Worm (Caenorhabditis elegans): Measurements from ENCODE around the gene argk-1.

Gene argk-1

DNA sequence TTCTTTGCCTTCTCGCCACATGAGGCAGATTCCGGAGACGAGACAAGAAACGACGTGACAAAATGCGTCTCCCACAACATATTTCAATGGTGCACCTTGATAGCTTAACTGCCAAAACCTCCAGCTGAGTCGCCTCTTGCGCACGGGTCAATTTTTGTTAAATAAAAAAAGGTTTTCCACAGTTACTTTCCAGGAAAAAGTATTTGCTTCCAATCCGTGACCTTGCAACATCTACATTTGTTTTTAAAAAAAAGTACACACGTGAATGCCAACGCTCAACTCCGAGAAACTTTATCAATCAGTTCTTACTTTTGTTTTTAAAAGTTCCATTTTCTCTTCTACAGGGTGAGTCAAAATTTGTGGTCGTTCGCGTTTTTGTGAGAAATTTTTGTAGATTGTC is 9.4 kb upstream of the argk-1 start, which contains the start of gene F22B8.7:
Gene F22B8.7, plus strand, starts transcription at position 301 of the 400 bp plus-strand sequence.
- TF ChIP-seq unc-62 (GFP tag; optimal IDR thresholded peaks at IDR 0.05) (no peak), mep-1 (tag; optimal IDR thresholded peaks at IDR 0.05) (no peak), flh-1 (GFP tag; optimal IDR thresholded peaks at IDR 0.05) (no peak), mab-5 (tag; optimal IDR thresholded peaks at IDR 0.05) (no peak), M03D4.4 (tag; optimal IDR thresholded peaks at IDR 0.05) (no peak), nhr-76 (tag; optimal IDR thresholded peaks at IDR 0.05) (no peak), drap-1 (GFP tag; optimal IDR thresholded peaks at IDR 0.05) (no peak), ceh-83 (GFP tag; optimal IDR thresholded peaks at IDR 0.05) (no peak), zip-8 (tag; optimal IDR thresholded peaks at IDR 0.05) (no peak), nhr-2 (tag; optimal IDR thresholded peaks at IDR 0.05) (no peak), ztf-11 (tag; optimal IDR thresholded peaks at IDR 0.05) (no peak)

DNA sequence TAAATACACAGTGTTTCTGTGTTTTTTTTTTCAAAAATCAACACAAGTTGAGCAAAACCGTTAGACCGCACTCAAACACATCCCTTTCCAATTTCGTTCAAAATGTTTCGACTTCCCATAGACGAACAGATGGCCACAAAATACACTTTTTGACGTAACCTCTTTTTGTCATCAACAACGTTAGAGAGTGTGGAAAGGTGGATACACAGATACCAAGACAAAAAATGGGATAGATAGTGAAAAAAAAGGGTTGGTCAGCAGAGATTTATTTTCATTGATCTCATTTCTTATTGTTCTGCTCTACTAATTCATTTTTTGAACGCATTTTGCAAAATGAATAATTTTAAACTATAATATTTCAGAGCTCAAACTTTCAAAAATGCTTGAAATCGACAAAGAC is 8.8 kb upstream of the argk-1 start:
- TF ChIP-seq cnd-1 (tag; optimal IDR thresholded peaks at IDR 0.05): peak; percentile 64
- TF ChIP-seq nhr-2 (tag; optimal IDR thresholded peaks at IDR 0.05): no peak
- TF ChIP-seq nhr-237 (tag; optimal IDR thresholded peaks at IDR 0.05): no peak
- no peak for TF ChIP-seq ces-1 (GFP tag; optimal IDR thresholded peaks at IDR 0.05)
- TF ChIP-seq lin-13 (tag; optimal IDR thresholded peaks at IDR 0.05): no peak
- TF ChIP-seq sem-2 (GFP tag; optimal IDR thresholded peaks at IDR 0.05): no peak
- TF ChIP-seq zip-8 (tag; optimal IDR thresholded peaks at IDR 0.05): peak; percentile 5
- no peak for TF ChIP-seq ceh-39 (tag; optimal IDR thresholded peaks at IDR 0.05)
- no peak for TF ChIP-seq M03D4.4 (tag; optimal IDR thresholded peaks at IDR 0.05)
- TF ChIP-seq lin-32 (GFP tag; optimal IDR thresholded peaks at IDR 0.05): no peak
- TF ChIP-seq ceh-43 (GFP tag; optimal IDR thresholded peaks at IDR 0.05): no peak

DNA sequence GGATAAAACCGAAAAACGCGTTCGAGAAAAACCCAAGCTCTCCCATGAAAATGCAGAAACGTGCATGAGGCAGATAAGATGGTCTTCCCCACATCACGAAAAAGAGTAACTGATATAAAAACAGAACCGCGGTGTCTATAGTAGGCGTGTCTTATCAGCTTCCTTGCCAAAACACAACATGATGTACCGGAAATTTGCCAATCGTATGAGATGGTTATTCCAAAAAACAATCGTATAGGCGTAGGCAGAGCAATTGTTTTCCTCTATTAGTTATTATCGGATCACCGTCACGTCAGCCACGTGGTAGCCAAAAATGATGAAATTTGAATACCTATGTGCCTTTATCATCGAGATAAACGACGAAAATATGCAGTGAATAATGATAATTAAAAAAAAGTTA is 4.3 kb upstream of the argk-1 start, which contains the start of gene str-7:
Gene str-7, minus strand, starts transcription at position 101 of the 400 bp plus-strand sequence.
- TF ChIP-seq bed-3 (GFP tag; optimal IDR thresholded peaks at IDR 0.05) (no peak), lin-13 (tag; optimal IDR thresholded peaks at IDR 0.05) (no peak), unc-120 (tag; optimal IDR thresholded peaks at IDR 0.05; ENCODE audit: poor library complexity, severe bottlenecking) (no peak), tbx-8 (GFP tag; optimal IDR thresholded peaks at IDR 0.05) (no peak), mls-2 (tag; optimal IDR thresholded peaks at IDR 0.05) (no peak), elt-3 (tag; optimal IDR thresholded peaks at IDR 0.05) (no peak), mep-1 (tag; optimal IDR thresholded peaks at IDR 0.05) (no peak), drap-1 (GFP tag; optimal IDR thresholded peaks at IDR 0.05) (no peak), nhr-28 (tag; optimal IDR thresholded peaks at IDR 0.05) (no peak)

DNA sequence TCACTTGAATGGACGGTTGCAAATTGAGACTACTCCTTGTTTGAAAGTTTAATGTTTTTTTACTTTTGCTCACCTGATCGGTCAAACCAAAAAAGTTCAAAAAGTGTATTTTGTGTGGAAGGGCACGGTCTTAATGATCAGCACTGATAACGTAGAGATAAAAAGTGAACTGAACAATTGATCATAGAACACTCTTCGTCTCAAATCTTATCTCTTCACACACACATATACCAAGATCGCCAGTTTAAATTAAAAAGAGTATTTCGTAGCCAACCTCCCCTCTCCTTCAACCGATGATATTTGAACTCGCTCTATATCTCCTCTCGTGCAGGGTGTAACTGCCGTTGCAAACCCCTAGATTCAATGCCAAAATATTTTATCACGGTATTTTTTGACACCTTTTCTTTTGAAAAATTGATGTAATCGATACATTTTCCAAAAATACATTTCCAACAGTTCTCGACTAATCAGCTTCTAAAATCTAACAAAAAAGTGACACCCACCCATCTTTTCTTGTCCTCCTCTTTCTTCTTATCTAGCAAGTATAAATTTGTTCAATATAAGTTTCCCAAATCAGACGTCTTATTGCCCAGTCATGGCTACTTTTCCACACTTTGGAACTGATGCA is 3.5 kb upstream of the argk-1 start, which contains the start of gene cth-1:
Gene cth-1, plus strand, starts transcription at position 578 of the 628 bp plus-strand sequence.
- TF ChIP-seq ceh-39 (tag; optimal IDR thresholded peaks at IDR 0.05): no peak
- TF ChIP-seq lin-32 (GFP tag; optimal IDR thresholded peaks at IDR 0.05): no peak

- TF ChIP-seq snpc-4 (tag; optimal IDR thresholded peaks at IDR 0.05): no peak
- TF ChIP-seq mls-2 (tag; optimal IDR thresholded peaks at IDR 0.05): no peak
- no peak for TF ChIP-seq pha-4 (tag; optimal IDR thresholded peaks at IDR 0.05)
- TF ChIP-seq nhr-12 (tag; optimal IDR thresholded peaks at IDR 0.05): no peak
- TF ChIP-seq hlh-1 (tag; optimal IDR thresholded peaks at IDR 0.05): no peak
- TF ChIP-seq ceh-83 (GFP tag; optimal IDR thresholded peaks at IDR 0.05): no peak
These were observed 10.5 kb downstream of the argk-1 start, which contains the start of gene srxa-16 for ce11 chrV:16114237-16114636. srxa-16 (minus strand) TSS chrV:16114337.

DNA sequence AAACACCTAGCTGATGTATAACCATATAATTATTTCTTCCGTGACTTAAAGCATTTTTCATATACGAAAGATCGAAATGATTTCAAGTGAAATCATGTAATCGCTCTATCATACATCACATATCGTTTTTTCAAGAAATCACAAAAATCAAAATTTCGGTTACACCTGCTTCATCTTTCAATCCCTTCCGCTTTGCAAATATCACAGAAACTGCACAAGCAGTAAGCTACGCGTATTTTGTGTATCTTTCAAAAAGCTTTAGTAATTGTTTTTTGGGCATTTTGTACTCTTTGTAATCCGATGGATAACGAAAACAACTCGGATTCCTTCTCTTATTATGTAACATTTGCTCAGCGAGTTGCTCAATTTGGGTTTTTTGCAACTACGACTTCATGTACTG is 11.7 kb downstream of the argk-1 start, which contains the start of gene str-25:
Gene str-25, plus strand, starts transcription at position 301 of the 400 bp plus-strand sequence.
- no peak for TF ChIP-seq hlh-1 (tag; optimal IDR thresholded peaks at IDR 0.05)
- no peak for TF ChIP-seq snpc-4 (tag; optimal IDR thresholded peaks at IDR 0.05)
- no peak for TF ChIP-seq unc-62 (GFP tag; optimal IDR thresholded peaks at IDR 0.05)
- no peak for TF ChIP-seq sem-2 (GFP tag; optimal IDR thresholded peaks at IDR 0.05)
- TF ChIP-seq ceh-39 (tag; optimal IDR thresholded peaks at IDR 0.05): no peak
- TF ChIP-seq drap-1 (GFP tag; optimal IDR thresholded peaks at IDR 0.05): no peak
- TF ChIP-seq lin-13 (tag; optimal IDR thresholded peaks at IDR 0.05): no peak
- TF ChIP-seq mls-2 (tag; optimal IDR thresholded peaks at IDR 0.05): no peak
- no peak for TF ChIP-seq flh-1 (GFP tag; optimal IDR thresholded peaks at IDR 0.05)
- no peak for TF ChIP-seq bed-3 (GFP tag; optimal IDR thresholded peaks at IDR 0.05)
- TF ChIP-seq M03D4.4 (tag; optimal IDR thresholded peaks at IDR 0.05): no peak

All from whole organism, mixed stage, embryonic.